Worm (Caenorhabditis elegans) whole organism, midembryonic: ENCODE data around the gene C44B7.7.

ENCODE experiments used
- T22C8.4 ChIP-seq: fragments of 200-800 bp; sonication (Bioruptor generic); IDR thresholded peaks from 2 replicates; pipeline ENCODE4 v1.3.6; 2022; ENCODE audit warnings: missing genetic modification characterization, missing compliant biosample characterization
- cog-1 ChIP-seq: sonication (generic microtip); optimal IDR thresholded peaks from 2 replicates; lab custom pipeline; 2016; ENCODE audit warnings: missing genetic modification characterization, missing compliant biosample characterization
- flt-1 ChIP-seq: fragments of 200-800 bp; sonication (Bioruptor generic); IDR thresholded peaks from 2 replicates; pipeline ENCODE4 v1.3.6; 2022; ENCODE audit warnings: missing genetic modification characterization, missing compliant biosample characterization
- klf-2 ChIP-seq: fragments of 200-800 bp; sonication (Bioruptor generic); conservative IDR thresholded peaks from 2 replicates; pipeline ENCODE4 v1.3.6; 2022; ENCODE audit warnings: missing genetic modification reagents, missing genetic modification characterization, missing compliant biosample characterization
- med-1 ChIP-seq: sonication (generic microtip); optimal IDR thresholded peaks from 2 replicates; lab custom pipeline; 2017; ENCODE audit warnings: missing genetic modification characterization, mild to moderate bottlenecking, missing compliant biosample characterization, antibody characterized with exemption, missing genetic modification reagents; ENCODE audit not compliant: insufficient read depth
- ref-1 ChIP-seq: fragments of 200-800 bp; sonication (Bioruptor generic); conservative IDR thresholded peaks from 2 replicates; pipeline ENCODE4 v1.3.6; 2022; ENCODE audit warnings: missing genetic modification reagents, missing genetic modification characterization, missing compliant biosample characterization
- tab-1 ChIP-seq: fragments of 200-800 bp; sonication (Bioruptor generic); IDR thresholded peaks from 2 replicates; pipeline ENCODE4 v1.3.6; 2022; ENCODE audit warnings: missing genetic modification characterization, missing compliant biosample characterization
- ztf-23 ChIP-seq: fragments of 200-800 bp; sonication (Bioruptor generic); IDR thresholded peaks from 2 replicates; pipeline ENCODE4 v1.3.6; 2022; ENCODE audit warnings: missing genetic modification reagents, missing genetic modification characterization, missing compliant biosample characterization

DNA sequence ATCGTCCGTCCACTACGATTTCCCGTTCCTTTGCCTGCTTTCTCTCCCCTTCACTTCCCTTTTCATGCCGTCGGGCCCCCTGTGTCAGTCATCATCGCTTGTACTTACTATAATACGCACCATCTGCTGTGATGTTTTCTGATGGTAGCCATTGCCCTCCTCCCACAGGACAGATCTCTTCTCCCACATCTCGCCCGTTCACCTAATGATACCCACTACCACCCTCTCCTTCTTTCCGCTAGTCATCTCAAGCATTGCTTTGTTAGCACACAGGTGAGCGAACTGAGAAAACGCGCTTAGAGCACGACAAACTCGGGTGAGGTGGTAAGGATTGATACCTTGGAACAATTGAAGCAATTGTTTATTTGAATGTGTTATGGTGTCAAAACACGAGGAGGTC is 49.0 kb downstream of the C44B7.7 start:
- no peak for TF ChIP-seq T22C8.4 (GFP tag; lab: Robert Waterston, UW)
- TF ChIP-seq med-1, result no peak
- no peak for TF ChIP-seq klf-2 (GFP tag; lab: Robert Waterston, UW)
- no peak for TF ChIP-seq flt-1 (GFP tag; lab: Robert Waterston, UW)
- no peak for TF ChIP-seq ref-1 (GFP tag; lab: Robert Waterston, UW)
- TF ChIP-seq tab-1 (GFP tag; lab: Robert Waterston, UW), result peak; percentile 66; the same call in 1 of the 2 replicates
- 0 out of 2 replicates have a peak, but pooled peaks have one; percentile 47 for TF ChIP-seq ztf-23 (GFP tag; lab: Robert Waterston, UW)
- TF ChIP-seq cog-1 (tag; lab: Kevin White, UChicago), result no peak
